Worm (Caenorhabditis elegans) whole organism, early embryonic: Measurements from ENCODE around the gene Y49F6B.14.
A peak's percentile ranks its signal among the peaks of the same experiment; 100 is the strongest.

Experiments
- aly-1 ChIP-seq: sonication (generic microtip); optimal IDR thresholded peaks from 2 replicates; lab custom pipeline; 2016; ENCODE audit warnings: missing genetic modification characterization, missing compliant biosample characterization
- ama-1 ChIP-seq: fragments of 150-350 bp; optimal IDR thresholded peaks from 2 replicates; lab custom pipeline; 2014
- ceh-13 ChIP-seq: fragments of 200-800 bp; sonication (Bioruptor generic); optimal IDR thresholded peaks from 2 replicates; lab custom pipeline; 2018; ENCODE audit warnings: mild to moderate bottlenecking, missing genetic modification characterization, missing compliant biosample characterization
- flt-1 ChIP-seq: fragments of 200-800 bp; sonication (Bioruptor generic); IDR thresholded peaks from 2 replicates; pipeline ENCODE4 v1.3.6; 2022; ENCODE audit warnings: missing genetic modification characterization, missing compliant biosample characterization
- pes-1 ChIP-seq: fragments of 200-800 bp; sonication (Bioruptor generic); IDR thresholded peaks from 2 replicates; pipeline ENCODE4 v1.3.6; 2022; ENCODE audit warnings: missing genetic modification reagents, missing genetic modification characterization, missing compliant biosample characterization

ce11 chrII:3520988-3521850 is 5.9 kb upstream of the Y49F6B.14 start, which contains the start of gene W09G10.9:
- no peak for TF ChIP-seq ama-1 (lab: Kevin White, UChicago)
- peak; percentile 95 for TF ChIP-seq pes-1 (GFP tag; lab: Robert Waterston, UW)
- peak; percentile 70 for TF ChIP-seq ceh-13 (GFP tag; lab: Kevin White, UChicago)
- peak; percentile 75 for TF ChIP-seq aly-1 (tag; lab: Kevin White, UChicago)
- peak; percentile 91 for TF ChIP-seq flt-1 (GFP tag; lab: Robert Waterston, UW)
